Worm (Caenorhabditis elegans) whole organism, L4/young adult: ENCODE measurements around the gene nonu-1.

Experiments
- W03F9.2 ChIP-seq: fragments of 150-350 bp; optimal IDR thresholded peaks from 2 replicates; lab custom pipeline; 2014; ENCODE audit warnings: missing biosample characterization, missing genetic modification characterization
- dao-5 ChIP-seq: sonication (generic microtip); optimal IDR thresholded peaks from 2 replicates; lab custom pipeline; 2016; ENCODE audit warnings: missing genotype, missing genetic modification characterization, moderate library complexity, missing compliant biosample characterization
- him-1 ChIP-seq: sonication (generic microtip); optimal IDR thresholded peaks from 2 replicates; lab custom pipeline; 2016; ENCODE audit warnings: missing genotype, missing genetic modification reagents, missing genetic modification characterization, missing compliant biosample characterization

The nonu-1 gene

DNA sequence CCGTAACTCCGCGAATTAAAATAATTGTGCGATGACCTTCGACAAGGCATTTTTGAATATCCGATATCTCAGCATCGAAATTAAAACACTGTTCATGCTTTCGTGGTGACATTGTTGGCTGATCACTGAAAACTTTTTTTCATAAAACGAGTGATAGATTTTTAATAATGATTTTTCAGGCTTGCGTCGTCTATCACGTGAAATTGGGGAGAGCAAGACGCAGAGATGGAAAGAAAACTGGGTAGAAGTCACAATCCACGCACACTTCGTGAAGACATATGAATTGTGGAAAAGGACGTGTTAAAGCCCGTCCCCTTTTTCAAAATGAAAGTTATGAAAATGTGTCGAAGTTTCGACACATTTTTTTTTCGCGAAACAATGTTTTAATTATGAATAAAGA lies at the start of gene nonu-1:
Gene nonu-1 (minus strand): TSS at position 169 of the 400 bp plus-strand sequence.
- no peak for TF ChIP-seq him-1 (tag; lab: Kevin White, UChicago)
- TF ChIP-seq W03F9.2 (tag; lab: Kevin White, UChicago) = no peak
- no peak for TF ChIP-seq dao-5 (tag; lab: Kevin White, UChicago)

DNA sequence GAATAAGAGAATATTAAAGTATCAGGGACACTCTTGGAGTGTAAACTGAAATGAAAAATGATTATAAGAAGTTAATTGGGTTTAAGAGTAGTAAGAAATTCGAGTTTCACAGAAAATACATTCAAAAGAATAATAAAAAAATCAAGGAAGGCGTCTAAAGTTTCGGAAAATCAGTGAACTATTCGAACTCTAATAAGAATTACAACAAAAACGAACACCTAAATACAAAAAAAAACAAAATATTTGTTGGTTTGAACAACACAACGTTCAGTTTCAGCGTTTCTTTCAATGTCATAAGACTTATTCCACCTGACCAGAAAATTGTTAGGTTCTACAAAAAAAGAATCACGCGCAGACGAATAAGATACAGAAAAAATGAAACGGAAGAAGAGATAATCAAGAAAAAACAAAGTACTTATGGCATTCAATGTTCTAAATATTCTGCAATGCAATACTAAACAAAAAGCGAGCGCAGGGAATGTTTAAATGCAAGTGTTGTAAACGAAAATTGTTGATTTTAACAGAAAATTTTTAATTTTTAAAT lies 49.4 kb upstream of the nonu-1 start, which contains the start of gene nhl-2:
Gene nhl-2 (minus strand): TSS at position 51 of the 544 bp plus-strand sequence.
- TF ChIP-seq dao-5 (tag; lab: Kevin White, UChicago) (no peak), him-1 (tag; lab: Kevin White, UChicago) (no peak), W03F9.2 (tag; lab: Kevin White, UChicago) (no peak)

DNA sequence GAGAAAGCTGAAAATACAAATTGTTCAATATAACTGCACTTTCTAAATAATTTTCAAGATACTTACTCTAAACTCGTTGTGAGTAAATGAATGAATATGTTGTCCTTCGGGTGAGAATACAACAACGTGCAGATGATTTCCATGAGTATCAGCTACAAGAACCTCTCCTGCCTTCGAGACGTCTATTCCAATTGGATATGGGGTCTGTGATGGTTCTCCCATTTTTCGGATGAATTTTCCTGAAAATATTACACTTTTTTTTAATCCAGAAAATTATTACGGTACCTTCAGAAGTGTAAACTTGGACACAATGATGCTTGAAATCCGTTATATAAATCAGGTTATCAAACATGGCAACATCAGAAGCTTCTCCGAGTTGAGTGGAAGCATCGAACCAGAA lies 45.6 kb upstream of the nonu-1 start:
- no peak for TF ChIP-seq him-1 (tag; lab: Kevin White, UChicago)
- TF ChIP-seq dao-5 (tag; lab: Kevin White, UChicago) = no peak
- no peak for TF ChIP-seq W03F9.2 (tag; lab: Kevin White, UChicago)

DNA sequence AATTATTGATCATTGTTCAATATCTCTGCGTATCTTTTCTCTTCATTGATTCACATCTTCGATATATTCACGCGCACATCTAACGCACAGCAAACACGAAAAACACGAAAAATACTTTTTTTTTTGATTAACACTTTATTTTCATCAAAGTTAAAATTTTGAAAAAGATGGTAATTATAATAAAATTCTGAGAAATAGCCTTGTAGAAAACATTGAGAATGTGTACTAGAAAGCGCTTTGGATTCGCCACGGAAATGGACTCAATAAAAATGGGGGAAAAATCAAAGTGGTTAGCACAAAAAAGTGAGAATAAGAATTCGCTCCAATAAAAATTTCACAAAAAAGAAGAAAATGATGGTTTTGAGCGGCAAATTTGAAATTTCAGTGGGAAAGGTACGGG lies 43.8 kb upstream of the nonu-1 start, which contains the start of gene F26F4.6:
Gene F26F4.6 (minus strand): TSS at position 101 of the 400 bp plus-strand sequence.
- no peak for TF ChIP-seq dao-5 (tag; lab: Kevin White, UChicago)
- TF ChIP-seq W03F9.2 (tag; lab: Kevin White, UChicago) = no peak
- TF ChIP-seq him-1 (tag; lab: Kevin White, UChicago) = no peak

DNA sequence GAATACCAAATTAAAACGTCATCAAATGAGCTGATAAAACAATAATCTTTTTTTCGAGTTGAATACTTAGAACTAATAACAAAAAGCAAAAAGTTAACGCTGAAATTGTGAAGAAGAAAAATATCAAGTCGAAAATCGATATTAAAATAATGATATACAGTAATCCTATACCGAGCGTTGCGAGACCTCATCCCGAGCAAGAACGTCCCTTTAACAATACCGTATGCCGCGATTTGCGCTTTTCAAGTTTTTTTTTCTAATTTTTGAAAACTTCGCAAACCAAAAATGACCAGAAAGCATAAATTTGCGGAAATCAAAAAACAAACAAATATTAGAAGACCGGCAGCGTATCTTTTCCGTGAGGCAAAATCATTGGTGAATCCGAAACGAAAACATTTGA lies 41.3 kb upstream of the nonu-1 start, which contains the start of gene F26F4.5:
Gene F26F4.5 (minus strand): TSS at position 256 of the 400 bp plus-strand sequence.
- no peak for TF ChIP-seq dao-5 (tag; lab: Kevin White, UChicago)

DNA sequence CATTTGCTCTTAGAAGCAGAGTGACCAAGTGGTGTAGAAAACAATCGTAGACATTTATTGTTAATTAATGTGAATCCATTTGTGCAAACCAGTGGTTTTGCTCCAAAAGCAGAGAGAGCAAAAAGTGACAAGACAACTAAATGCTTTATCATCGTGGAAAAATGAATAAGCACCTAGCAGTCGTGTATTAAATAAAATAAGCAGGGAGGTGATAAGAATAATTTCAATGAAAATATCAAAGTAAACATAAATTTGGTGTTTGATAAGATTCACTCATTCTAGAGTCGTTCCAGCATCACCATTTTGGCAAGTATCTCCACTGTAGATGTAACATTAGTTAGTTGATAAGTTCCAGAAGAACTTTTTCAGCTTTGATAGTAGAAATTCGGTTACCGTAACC lies 37.6 kb upstream of the nonu-1 start, which contains the start of gene clec-6:
Gene clec-6 (minus strand): TSS at position 154 of the 400 bp plus-strand sequence.
- TF ChIP-seq him-1 (tag; lab: Kevin White, UChicago) (no peak), W03F9.2 (tag; lab: Kevin White, UChicago) (no peak), dao-5 (tag; lab: Kevin White, UChicago) (no peak)

DNA sequence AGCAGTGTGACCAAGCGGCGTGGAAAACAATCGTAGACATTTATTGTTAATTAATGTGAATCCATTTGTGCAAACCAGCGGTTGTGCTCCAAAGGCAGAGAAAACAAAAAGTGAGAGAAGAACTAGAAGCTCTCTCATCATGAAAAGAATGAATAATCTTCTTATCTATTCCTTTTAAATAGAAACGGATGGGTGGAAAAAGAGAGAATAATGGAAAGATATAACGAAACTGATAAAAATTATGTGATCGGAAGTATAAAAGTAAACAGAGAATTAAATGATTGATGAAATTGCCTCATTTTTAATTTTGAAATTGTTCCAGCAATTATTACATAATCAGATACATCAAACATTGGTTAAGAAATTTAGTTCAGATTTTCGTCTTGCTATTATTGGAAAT lies 33.7 kb upstream of the nonu-1 start, which contains the start of gene clec-5:
Gene clec-5 (minus strand): TSS at position 178 of the 400 bp plus-strand sequence.
- no peak for TF ChIP-seq him-1 (tag; lab: Kevin White, UChicago)
- TF ChIP-seq W03F9.2 (tag; lab: Kevin White, UChicago) = no peak
- no peak for TF ChIP-seq dao-5 (tag; lab: Kevin White, UChicago)

DNA sequence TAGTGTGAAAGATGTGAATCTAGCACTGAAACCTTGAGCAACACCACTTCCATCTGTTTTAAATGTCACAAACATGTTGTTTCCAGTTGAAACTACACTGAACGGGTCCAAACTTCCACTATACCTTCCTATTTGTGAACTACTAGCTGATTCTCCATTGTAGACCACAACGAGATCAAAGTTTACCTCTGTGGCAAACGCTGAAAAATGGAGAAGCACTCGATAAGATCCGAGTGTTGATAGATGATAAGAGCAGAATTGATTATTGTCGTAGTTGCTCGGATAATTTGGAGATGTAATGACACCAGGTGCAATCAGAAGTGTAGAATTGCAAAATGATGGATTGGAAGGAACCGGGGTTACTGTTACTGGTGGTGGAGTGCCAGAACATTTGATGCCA lies 32.2 kb upstream of the nonu-1 start:
- TF ChIP-seq him-1 (tag; lab: Kevin White, UChicago) (no peak), W03F9.2 (tag; lab: Kevin White, UChicago) (no peak), dao-5 (tag; lab: Kevin White, UChicago) (no peak)

DNA sequence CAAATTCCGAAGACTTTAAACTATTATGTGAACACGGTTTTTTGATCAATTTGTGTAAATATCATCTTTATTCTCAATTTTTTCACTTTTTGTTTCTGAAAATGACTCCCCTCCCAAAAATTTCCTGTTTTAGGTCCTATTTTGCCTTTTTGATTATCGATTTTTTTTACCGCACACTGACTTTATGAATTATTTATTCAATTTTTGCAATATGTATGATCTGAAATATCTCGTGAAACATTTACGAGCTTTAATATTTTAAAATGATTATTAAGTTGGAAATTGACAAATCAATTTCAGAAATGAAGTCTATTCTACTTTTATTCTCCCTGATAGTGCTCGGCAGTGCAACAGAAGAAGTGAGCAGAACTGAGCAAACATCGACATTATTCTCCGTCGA lies 29.7 kb upstream of the nonu-1 start, which contains the start of gene C35D10.1:
Gene C35D10.1 (plus strand): TSS at position 301 of the 400 bp plus-strand sequence.
- TF ChIP-seq W03F9.2 (tag; lab: Kevin White, UChicago) (no peak), him-1 (tag; lab: Kevin White, UChicago) (no peak), dao-5 (tag; lab: Kevin White, UChicago) (no peak)

DNA sequence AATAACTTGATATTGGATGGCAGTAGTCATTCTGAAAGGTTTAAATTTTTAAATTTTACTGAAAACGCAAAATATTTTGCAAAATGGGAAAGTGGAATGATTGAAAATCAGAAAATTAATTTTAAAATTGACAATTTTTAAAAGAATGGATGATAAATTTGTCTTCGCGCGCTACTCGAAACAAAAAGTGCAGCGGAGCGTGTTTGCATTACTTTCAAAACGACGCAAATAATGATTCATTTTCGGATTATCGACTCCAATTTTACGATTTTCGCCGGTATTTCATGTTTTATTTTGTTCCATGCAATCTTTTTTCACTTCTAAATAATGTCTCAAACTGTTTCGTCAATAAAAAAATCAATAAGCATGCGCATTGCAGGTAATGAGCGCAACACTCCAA lies 28.6 kb upstream of the nonu-1 start, which contains the start of the genes tost-1 and arx-6:
Gene tost-1 (minus strand): TSS at position 31 of the 400 bp plus-strand sequence.
Gene arx-6 (plus strand): TSS at position 378 of the 400 bp plus-strand sequence.
- TF ChIP-seq him-1 (tag; lab: Kevin White, UChicago) (no peak), dao-5 (tag; lab: Kevin White, UChicago) (no peak), W03F9.2 (tag; lab: Kevin White, UChicago) (no peak)

DNA sequence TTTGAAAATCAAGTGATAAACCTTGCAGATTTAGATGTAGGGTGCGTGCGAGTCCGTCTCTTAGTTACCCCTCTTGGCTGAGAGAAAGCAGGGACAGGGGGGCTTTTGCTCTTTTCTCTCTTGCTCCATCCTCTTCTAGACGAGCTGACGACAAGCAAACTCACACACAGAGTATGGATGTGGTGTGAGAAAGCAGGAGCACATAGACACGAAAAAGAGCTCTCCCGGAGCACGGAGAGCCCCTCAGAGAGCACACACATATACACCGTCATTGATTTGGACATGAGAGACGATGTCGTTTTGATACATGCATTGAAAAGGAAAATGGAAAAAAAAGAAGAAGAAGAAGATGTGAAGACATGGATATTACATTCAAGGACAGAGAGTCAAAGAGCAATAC lies 26.0 kb upstream of the nonu-1 start:
- TF ChIP-seq dao-5 (tag; lab: Kevin White, UChicago) (no peak), W03F9.2 (tag; lab: Kevin White, UChicago) (no peak), him-1 (tag; lab: Kevin White, UChicago) (no peak)

DNA sequence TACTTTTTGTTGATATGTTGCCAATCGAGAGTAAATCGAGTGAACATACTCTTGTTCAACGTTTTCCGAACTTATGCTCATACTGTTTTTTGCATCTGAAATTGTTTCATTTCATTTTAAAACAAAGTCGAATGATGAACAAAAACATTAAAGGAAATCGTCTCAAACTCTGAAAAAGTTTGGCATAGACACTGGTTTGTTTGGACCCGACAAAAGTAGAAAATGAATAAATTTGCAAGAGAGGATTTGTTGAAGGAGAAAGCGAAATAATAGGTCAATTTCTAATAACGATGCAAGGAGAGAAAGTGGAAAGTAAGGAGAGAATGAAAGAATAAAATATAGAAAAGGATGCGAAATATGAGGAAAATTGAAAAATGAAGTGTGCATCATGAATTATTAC lies 25.0 kb upstream of the nonu-1 start, which contains the start of gene C35D10.12:
Gene C35D10.12 (minus strand): TSS at position 101 of the 400 bp plus-strand sequence.
- TF ChIP-seq him-1 (tag; lab: Kevin White, UChicago) (no peak), W03F9.2 (tag; lab: Kevin White, UChicago) (no peak), dao-5 (tag; lab: Kevin White, UChicago) (no peak)

DNA sequence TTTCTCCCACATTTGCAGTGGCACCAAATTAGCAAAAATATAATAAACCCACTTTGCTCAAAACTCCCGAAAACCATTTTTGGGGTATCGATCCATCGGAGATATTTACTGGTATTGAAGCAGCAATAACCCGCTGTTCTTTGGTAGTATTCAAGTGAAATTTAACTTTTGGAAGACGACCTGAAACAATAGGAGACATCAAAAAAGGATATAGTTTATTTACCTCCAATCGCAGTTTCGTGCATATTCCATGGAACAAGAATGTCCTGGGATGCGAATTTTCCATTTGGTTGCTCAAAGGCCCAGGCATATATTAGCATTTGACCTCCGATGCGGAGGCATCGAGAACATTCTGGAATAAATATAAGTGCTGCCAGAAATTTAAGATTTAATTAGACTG lies 23.7 kb upstream of the nonu-1 start:
- TF ChIP-seq W03F9.2 (tag; lab: Kevin White, UChicago) (no peak), him-1 (tag; lab: Kevin White, UChicago) (no peak), dao-5 (tag; lab: Kevin White, UChicago) (no peak)

DNA sequence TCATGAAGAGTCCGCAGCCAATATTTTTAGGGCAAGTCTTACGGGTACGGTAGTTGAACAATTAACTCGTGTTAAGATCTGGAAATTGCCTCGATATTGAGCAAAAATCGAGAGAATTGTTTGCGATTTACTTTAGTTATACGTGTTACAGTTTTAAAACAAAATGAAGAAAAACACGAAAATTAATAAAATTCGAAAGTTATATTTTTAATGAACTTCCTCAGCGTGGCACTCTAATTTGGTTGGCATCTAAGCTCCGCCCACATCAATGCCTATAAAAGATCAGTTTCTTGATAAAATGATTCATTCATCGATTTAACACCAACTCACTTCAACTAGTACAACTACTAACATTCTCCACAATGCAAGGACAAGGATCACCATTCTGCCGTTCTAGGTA lies 20.8 kb upstream of the nonu-1 start, which contains the start of gene gipc-1:
Gene gipc-1 (plus strand): TSS at position 301 of the 400 bp plus-strand sequence.
- TF ChIP-seq him-1 (tag; lab: Kevin White, UChicago) (no peak), dao-5 (tag; lab: Kevin White, UChicago) (no peak), W03F9.2 (tag; lab: Kevin White, UChicago) (no peak)
